Worm (Caenorhabditis elegans) whole organism, L4 larva: ENCODE data around the gene B0334.4.
A peak's percentile ranks its signal among the peaks of the same experiment; 100 is the strongest.

Source experiments
- F10B5.3 ChIP-seq: sonication (generic microtip); optimal IDR thresholded peaks from 2 replicates; lab custom pipeline; 2016; ENCODE audit warnings: mild to moderate bottlenecking, missing genetic modification characterization, missing compliant biosample characterization
- F26F4.8 ChIP-seq: fragments of 200-800 bp; sonication (Bioruptor generic); conservative IDR thresholded peaks from 2 replicates; pipeline ENCODE4 v1.3.6; 2022; ENCODE audit warnings: missing genetic modification characterization, missing compliant biosample characterization
- F37D6.2 ChIP-seq: sonication (generic microtip); optimal IDR thresholded peaks from 2 replicates; lab custom pipeline; 2016; ENCODE audit warnings: mild to moderate bottlenecking, missing genetic modification characterization, missing compliant biosample characterization
- F44E2.7 ChIP-seq: fragments of 200-800 bp; sonication (Bioruptor generic); IDR thresholded peaks from 2 replicates; pipeline ENCODE4 v2.1.2; 2022; ENCODE audit warnings: missing genetic modification characterization, missing compliant biosample characterization
- F49E8.2 ChIP-seq: sonication (generic microtip); optimal IDR thresholded peaks from 2 replicates; lab custom pipeline; 2016; ENCODE audit warnings: missing compliant biosample characterization, mild to moderate bottlenecking, missing genetic modification characterization, borderline replicate concordance
- T20F7.1 ChIP-seq: fragments of 200-800 bp; sonication (Bioruptor generic); optimal IDR thresholded peaks from 2 replicates; lab custom pipeline; 2018; ENCODE audit warnings: mild to moderate bottlenecking, missing genetic modification characterization, missing compliant biosample characterization
- ZK337.2 ChIP-seq: fragments of 200-800 bp; sonication (Bioruptor generic); IDR thresholded peaks from 2 replicates; pipeline ENCODE4 v1.3.6; 2022; ENCODE audit warnings: missing genetic modification reagents, missing genetic modification characterization, missing compliant biosample characterization
- ZK546.5 ChIP-seq, 2 experiments: sonication (generic microtip); optimal IDR thresholded peaks; 2 replicates each; lab custom pipeline; 2017; ENCODE audit warnings: missing biosample characterization in 2 of 2, missing genetic modification characterization in 2 of 2
- aha-1 ChIP-seq: fragments of 150-350 bp; peaks from one replicate; lab custom pipeline; 2014; ENCODE audit warnings: missing biosample characterization, missing genetic modification characterization
- ama-1 ChIP-seq: fragments of 150-350 bp; optimal IDR thresholded peaks from 2 replicates; lab custom pipeline; 2014; ENCODE audit warnings: inconsistent platforms, mixed read lengths
- ceh-20 ChIP-seq: fragments of 200-800 bp; sonication (Bioruptor generic); IDR thresholded peaks from 2 replicates; pipeline ENCODE4 v1.3.6; 2022; ENCODE audit warnings: missing genetic modification reagents, missing genetic modification characterization, missing compliant biosample characterization
- ceh-28 ChIP-seq: fragments of 150-350 bp; optimal IDR thresholded peaks from 2 replicates; lab custom pipeline; 2014; ENCODE audit warnings: missing biosample characterization, missing genetic modification reagents, missing genetic modification characterization
- cey-2 ChIP-seq: sonication (generic microtip); optimal IDR thresholded peaks from 3 replicates; lab custom pipeline; 2017; ENCODE audit warnings: missing genetic modification characterization, mild to moderate bottlenecking, missing compliant biosample characterization, antibody characterized with exemption, borderline replicate concordance; ENCODE audit not compliant: insufficient read depth
- daf-16 ChIP-seq, 3 experiments: sonication (generic microtip); optimal IDR thresholded peaks; 2 replicates each; lab custom pipeline; 2016 to 2017; ENCODE audit warnings: missing genetic modification characterization in 3 of 3, missing genetic modification reagents in 3 of 3, mild to moderate bottlenecking in 2 of 3, missing compliant biosample characterization in 2 of 3, missing biosample characterization in 1 of 3, moderate library complexity in 1 of 3
- daf-19 ChIP-seq: fragments of 200-800 bp; sonication (Bioruptor generic); conservative IDR thresholded peaks from 2 replicates; pipeline ENCODE4 v1.3.6; 2022; ENCODE audit warnings: missing genetic modification characterization, missing compliant biosample characterization
- dmd-6 ChIP-seq: fragments of 200-800 bp; sonication (Bioruptor generic); IDR thresholded peaks from 2 replicates; pipeline ENCODE4 v1.3.6; 2022; ENCODE audit warnings: missing genetic modification reagents, missing genetic modification characterization, missing compliant biosample characterization
- duxl-1 ChIP-seq: sonication (generic microtip); optimal IDR thresholded peaks from 2 replicates; lab custom pipeline; 2016; ENCODE audit warnings: mild to moderate bottlenecking, missing genetic modification characterization, moderate library complexity, missing compliant biosample characterization; ENCODE audit not compliant: poor library complexity
- dve-1 ChIP-seq: sonication (generic microtip); optimal IDR thresholded peaks from 2 replicates; lab custom pipeline; 2017; ENCODE audit warnings: antibody characterized with exemption, mild to moderate bottlenecking, missing genetic modification characterization, missing compliant biosample characterization; ENCODE audit not compliant: insufficient read depth
- egl-27 ChIP-seq: sonication (generic microtip); optimal IDR thresholded peaks from 3 replicates; lab custom pipeline; 2017; ENCODE audit warnings: missing biosample characterization, missing genetic modification reagents, missing genetic modification characterization
- egl-43 ChIP-seq: fragments of 200-800 bp; sonication (Bioruptor generic); IDR thresholded peaks from 2 replicates; pipeline ENCODE4 v1.3.6; 2022; ENCODE audit warnings: missing genetic modification reagents, missing genetic modification characterization, missing compliant biosample characterization
- hlh-30 ChIP-seq: sonication (generic microtip); optimal IDR thresholded peaks from 2 replicates; lab custom pipeline; 2017; ENCODE audit warnings: antibody characterized with exemption, mild to moderate bottlenecking, missing genetic modification characterization, missing compliant biosample characterization; ENCODE audit not compliant: insufficient read depth
- jun-1 ChIP-seq: fragments of 150-350 bp; optimal IDR thresholded peaks from 2 replicates; lab custom pipeline; 2014; ENCODE audit warnings: missing biosample characterization, missing genetic modification reagents, missing genetic modification characterization
- lin-1 ChIP-seq: fragments of 200-800 bp; sonication (Bioruptor generic); IDR thresholded peaks from 2 replicates; pipeline ENCODE4 v1.3.6; 2022; ENCODE audit warnings: missing genetic modification reagents, missing genetic modification characterization, missing compliant biosample characterization
- lin-15B ChIP-seq: fragments of 150-350 bp; sonication (generic microtip); optimal IDR thresholded peaks from 3 replicates; lab custom pipeline; 2014; ENCODE audit warnings: missing biosample characterization, missing genetic modification characterization
- lin-29 ChIP-seq: fragments of 200-800 bp; sonication (Bioruptor generic); IDR thresholded peaks from 2 replicates; pipeline ENCODE4 v1.3.6; 2022; ENCODE audit warnings: missing genetic modification reagents, missing genetic modification characterization, missing compliant biosample characterization
- lin-38 ChIP-seq: fragments of 200-800 bp; sonication (Bioruptor generic); IDR thresholded peaks from 2 replicates; pipeline ENCODE4 v1.3.6; 2022; ENCODE audit warnings: missing genetic modification reagents, missing genetic modification characterization, missing compliant biosample characterization
- lir-3 ChIP-seq: sonication (generic microtip); optimal IDR thresholded peaks from 2 replicates; lab custom pipeline; 2016; ENCODE audit warnings: mild to moderate bottlenecking, missing genetic modification characterization, missing compliant biosample characterization
- lsy-2 ChIP-seq, 2 experiments: fragments of 150-350 bp in 1 of 2; sonication (generic microtip) in 1 of 2; optimal IDR thresholded peaks; 2 replicates each; lab custom pipeline; 2014 to 2017; ENCODE audit warnings: missing biosample characterization in 2 of 2, missing genetic modification characterization in 2 of 2
- mep-1 ChIP-seq: fragments of 150-350 bp; sonication (generic microtip); optimal IDR thresholded peaks from 3 replicates; lab custom pipeline; 2014; ENCODE audit warnings: missing biosample characterization, missing genetic modification characterization
- mes-2 ChIP-seq: sonication (generic microtip); optimal IDR thresholded peaks from 2 replicates; lab custom pipeline; 2016; ENCODE audit warnings: missing genotype, mild to moderate bottlenecking, missing genetic modification characterization, missing compliant biosample characterization; ENCODE audit not compliant: poor library complexity, severe bottlenecking
- mxl-2 ChIP-seq: fragments of 200-800 bp; sonication (Bioruptor generic); conservative IDR thresholded peaks from 2 replicates; pipeline ENCODE4 v1.3.6; 2022; ENCODE audit warnings: missing genetic modification reagents, missing genetic modification characterization, missing compliant biosample characterization
- nhr-102 ChIP-seq: sonication (generic microtip); optimal IDR thresholded peaks from 2 replicates; lab custom pipeline; 2016; ENCODE audit warnings: mild to moderate bottlenecking, missing genetic modification characterization, moderate library complexity, missing compliant biosample characterization
- nhr-237 ChIP-seq: sonication (generic microtip); optimal IDR thresholded peaks from 2 replicates; lab custom pipeline; 2017; ENCODE audit warnings: missing biosample characterization, missing genetic modification characterization
- nhr-25 ChIP-seq: sonication (generic microtip); optimal IDR thresholded peaks from 2 replicates; lab custom pipeline; 2017; ENCODE audit warnings: missing genetic modification characterization, mild to moderate bottlenecking, missing compliant biosample characterization, antibody characterized with exemption, moderate library complexity, borderline replicate concordance; ENCODE audit not compliant: insufficient read depth
- nhr-42 ChIP-seq: fragments of 200-800 bp; sonication (Bioruptor generic); IDR thresholded peaks from 2 replicates; pipeline ENCODE4 v1.3.6; 2022; ENCODE audit warnings: missing genetic modification characterization, missing compliant biosample characterization
- nhr-77 ChIP-seq: fragments of 150-350 bp; optimal IDR thresholded peaks from 2 replicates; lab custom pipeline; 2014; ENCODE audit warnings: missing biosample characterization, missing genetic modification characterization
- php-3 ChIP-seq: fragments of 200-800 bp; sonication (Bioruptor generic); IDR thresholded peaks from 2 replicates; pipeline ENCODE4 v1.3.6; 2022; ENCODE audit warnings: missing genetic modification reagents, missing genetic modification characterization, missing compliant biosample characterization
- saeg-2 ChIP-seq: fragments of 200-800 bp; sonication (Bioruptor generic); IDR thresholded peaks from 2 replicates; pipeline ENCODE4 v1.3.6; 2022; ENCODE audit warnings: missing genetic modification reagents, missing genetic modification characterization, missing compliant biosample characterization
- sdz-12 ChIP-seq: fragments of 200-800 bp; sonication (Bioruptor generic); optimal IDR thresholded peaks from 2 replicates; lab custom pipeline; 2018; ENCODE audit warnings: mild to moderate bottlenecking, missing genetic modification characterization, missing compliant biosample characterization
- skn-1 ChIP-seq: fragments of 150-350 bp; optimal IDR thresholded peaks from 2 replicates; lab custom pipeline; 2014; ENCODE audit warnings: missing biosample characterization, missing genetic modification characterization
- snpc-1.2 ChIP-seq: fragments of 200-800 bp; sonication (Bioruptor generic); IDR thresholded peaks from 2 replicates; pipeline ENCODE4 v1.3.6; 2022; ENCODE audit warnings: missing genetic modification reagents, missing genetic modification characterization, missing compliant biosample characterization
- tag-97 ChIP-seq: fragments of 200-800 bp; sonication (Bioruptor generic); IDR thresholded peaks from 2 replicates; pipeline ENCODE4 v1.3.6; 2022; ENCODE audit warnings: missing genetic modification characterization, missing compliant biosample characterization
- tra-1 ChIP-seq: fragments of 200-800 bp; sonication (Bioruptor generic); IDR thresholded peaks from 2 replicates; pipeline ENCODE4 v1.3.6; 2022; ENCODE audit warnings: missing genetic modification reagents, missing genetic modification characterization, missing compliant biosample characterization
- unc-62 ChIP-seq, 3 experiments: fragments of 150-350 bp in 1 of 3; sonication (generic microtip); optimal IDR thresholded peaks in 2 of 3; peaks in 1 of 3; 1 replicate in 1 of 3; 2 replicates in 2 of 3; lab custom pipeline; 2014 to 2017; ENCODE audit warnings: missing biosample characterization in 3 of 3, missing genetic modification characterization in 3 of 3, missing genetic modification reagents in 3 of 3, missing genotype in 1 of 3
- vab-7 ChIP-seq: fragments of 200-800 bp; sonication (Bioruptor generic); IDR thresholded peaks from 2 replicates; pipeline ENCODE4 v1.3.6; 2022; ENCODE audit warnings: missing genetic modification reagents, missing genetic modification characterization, missing compliant biosample characterization
- zfp-3 ChIP-seq: fragments of 200-800 bp; sonication (Bioruptor generic); conservative IDR thresholded peaks from 2 replicates; pipeline ENCODE4 v1.3.6; 2022; ENCODE audit warnings: missing genetic modification reagents, missing genetic modification characterization, missing compliant biosample characterization

B0334.4 gene

ce11 chrII:11452498-11453005, 42.9 kb upstream of the B0334.4 start, which contains the start of gene rsp-2:
TSS of gene rsp-2 (minus strand) at chrII:11452955.
- TF ChIP-seq zfp-3 (GFP tag; lab: Robert Waterston, UW), result no peak
- TF ChIP-seq egl-43 (GFP tag; lab: Robert Waterston, UW), result 0 out of 2 replicates have a peak, but pooled peaks have one; percentile 5
- TF ChIP-seq unc-62 (GFP tag; optimal IDR thresholded peaks at IDR 0.05 in 1 of 2; lab: Kevin White, UChicago), result peak in 1 of 2 experiments; percentile 28
- TF ChIP-seq unc-62 (tag; optimal IDR thresholded peaks at IDR 0.05; lab: Kevin White, UChicago), result no peak
- TF ChIP-seq aha-1 (tag; lab: Kevin White, UChicago), result peak; percentile 93

- TF ChIP-seq F26F4.8 (GFP tag; lab: Robert Waterston, UW), result no peak
- TF ChIP-seq dve-1, result peak; percentile 97
- TF ChIP-seq ceh-28 (tag; lab: Kevin White, UChicago), result peak; percentile 48
- TF ChIP-seq egl-27 (tag; lab: Kevin White, UChicago), result no peak
- no peak for TF ChIP-seq cey-2 (tag; lab: Kevin White, UChicago)
- peak; percentile 78 for TF ChIP-seq F37D6.2 (tag; lab: Kevin White, UChicago)
- TF ChIP-seq ZK337.2, result no peak
- TF ChIP-seq ZK546.5 (tag; optimal IDR thresholded peaks at IDR 0.05; lab: Kevin White, UChicago), result no peak
- TF ChIP-seq php-3 (GFP tag; lab: Robert Waterston, UW), result peak; percentile 76
- TF ChIP-seq F44E2.7 (GFP tag; lab: Robert Waterston, UW), result 0 out of 2 replicates have a peak, but pooled peaks have one; percentile 49
- peak; percentile 34 for TF ChIP-seq F49E8.2
- peak; percentile 74 to 94 for TF ChIP-seq lsy-2 (tag; optimal IDR thresholded peaks at IDR 0.05; lab: Kevin White, UChicago)
- peak; percentile 87 for TF ChIP-seq nhr-102 (tag; lab: Kevin White, UChicago)
- peak; percentile 81 for TF ChIP-seq tra-1 (GFP tag; lab: Robert Waterston, UW)
- TF ChIP-seq lin-29, result peak; percentile 64; the same call in 1 of the 2 replicates
- TF ChIP-seq mxl-2, result no peak
- peak; percentile 81 for TF ChIP-seq daf-19 (GFP tag; lab: Robert Waterston, UW)
- peak; percentile 80 for TF ChIP-seq lin-1 (GFP tag; lab: Robert Waterston, UW)
- TF ChIP-seq F10B5.3 (tag; lab: Kevin White, UChicago), result peak; percentile 41
- TF ChIP-seq duxl-1 (tag; lab: Kevin White, UChicago), result peak; percentile 85
- peak; percentile 85 for TF ChIP-seq hlh-30 (tag; lab: Kevin White, UChicago)
- peak; percentile 96 for TF ChIP-seq aha-1 (tag; lab: Kevin White, UChicago)
- peak; percentile 87 for TF ChIP-seq dmd-6 (GFP tag; lab: Robert Waterston, UW)
- no peak for TF ChIP-seq nhr-237 (tag; lab: Kevin White, UChicago)
- TF ChIP-seq nhr-25, result peak; percentile 75
- TF ChIP-seq jun-1, result peak; percentile 72
- no peak for TF ChIP-seq sdz-12 (GFP tag; lab: Kevin White, UChicago)
- TF ChIP-seq vab-7 (GFP tag; lab: Robert Waterston, UW), result peak; percentile 46; the same call in 1 of the 2 replicates
- no peak for TF ChIP-seq lin-15B (tag; lab: Kevin White, UChicago)
- peak; percentile 89 for TF ChIP-seq lin-38
- peak; percentile 35 for TF ChIP-seq ama-1 (lab: Kevin White, UChicago)
- peak; percentile 92 for TF ChIP-seq nhr-77 (tag; lab: Kevin White, UChicago)
- TF ChIP-seq skn-1, result no peak
- TF ChIP-seq saeg-2, result no peak
- peak; percentile 76 for TF ChIP-seq ceh-20 (GFP tag; lab: Robert Waterston, UW)
- peak; percentile 15 to 28 for TF ChIP-seq daf-16 (GFP tag; optimal IDR thresholded peaks at IDR 0.05; lab: Kevin White, UChicago)
- TF ChIP-seq daf-16 (tag; optimal IDR thresholded peaks at IDR 0.05; lab: Kevin White, UChicago), result peak; percentile 65
- TF ChIP-seq mep-1 (tag; lab: Kevin White, UChicago), result peak; percentile 95
- peak; percentile 90 for TF ChIP-seq T20F7.1
- peak; percentile 89 for TF ChIP-seq nhr-42 (GFP tag; lab: Robert Waterston, UW)
- TF ChIP-seq tag-97 (GFP tag; lab: Robert Waterston, UW), result no peak
- peak; percentile 53; the same call in 1 of the 2 replicates for TF ChIP-seq snpc-1.2 (GFP tag; lab: Robert Waterston, UW)
- TF ChIP-seq lir-3 (tag; lab: Kevin White, UChicago), result no peak
- peak; percentile 95 for TF ChIP-seq mes-2 (tag; lab: Kevin White, UChicago)
These were observed 42.5 kb upstream of the B0334.4 start, which contains the start of gene rsp-1 for ce11 chrII:11453025-11453424. TSS of gene rsp-1 (plus strand) at chrII:11453362.
